Worm (Caenorhabditis elegans) whole organism, L4 larva: ENCODE data around the gene pho-8.

Source experiments
- D1046.2 ChIP-seq: fragments of 200-800 bp; sonication (Bioruptor generic); IDR thresholded peaks from 2 replicates; pipeline ENCODE4 v1.3.6; 2022; ENCODE audit warnings: missing genetic modification characterization, missing compliant biosample characterization
- F10B5.3 ChIP-seq: sonication (generic microtip); optimal IDR thresholded peaks from 2 replicates; lab custom pipeline; 2016; ENCODE audit warnings: mild to moderate bottlenecking, missing genetic modification characterization, missing compliant biosample characterization
- F37D6.2 ChIP-seq: sonication (generic microtip); optimal IDR thresholded peaks from 2 replicates; lab custom pipeline; 2016; ENCODE audit warnings: mild to moderate bottlenecking, missing genetic modification characterization, missing compliant biosample characterization
- R02D3.7 ChIP-seq: fragments of 150-350 bp; sonication (generic microtip); optimal IDR thresholded peaks from 3 replicates; lab custom pipeline; 2014; ENCODE audit warnings: missing biosample characterization, missing genetic modification characterization
- Y105C5A.15 ChIP-seq: fragments of 200-800 bp; sonication (Bioruptor generic); IDR thresholded peaks from 2 replicates; pipeline ENCODE4 v1.3.6; 2022; ENCODE audit warnings: missing genetic modification characterization, missing compliant biosample characterization
- Y5F2A.4 ChIP-seq: fragments of 200-800 bp; sonication (Bioruptor generic); optimal IDR thresholded peaks from 2 replicates; lab custom pipeline; 2018; ENCODE audit warnings: mild to moderate bottlenecking, missing genetic modification characterization, missing compliant biosample characterization
- Y75B8A.6 ChIP-seq: fragments of 200-800 bp; sonication (Bioruptor generic); IDR thresholded peaks from 2 replicates; pipeline ENCODE4 v1.3.6; 2022; ENCODE audit warnings: missing genetic modification reagents, missing genetic modification characterization, missing compliant biosample characterization
- aha-1 ChIP-seq: fragments of 150-350 bp; peaks from one replicate; lab custom pipeline; 2014; ENCODE audit warnings: missing biosample characterization, missing genetic modification characterization
- attf-4 ChIP-seq: sonication (generic microtip); optimal IDR thresholded peaks from 3 replicates; lab custom pipeline; 2017; ENCODE audit warnings: missing biosample characterization, missing genetic modification characterization
- ceh-20 ChIP-seq: fragments of 200-800 bp; sonication (Bioruptor generic); IDR thresholded peaks from 2 replicates; pipeline ENCODE4 v1.3.6; 2022; ENCODE audit warnings: missing genetic modification reagents, missing genetic modification characterization, missing compliant biosample characterization
- daf-12 ChIP-seq: fragments of 150-350 bp; optimal IDR thresholded peaks from 2 replicates; lab custom pipeline; 2014; ENCODE audit warnings: missing biosample characterization, missing genetic modification reagents, missing genetic modification characterization
- daf-16 ChIP-seq, 3 experiments: sonication (generic microtip); optimal IDR thresholded peaks; 2 replicates each; lab custom pipeline; 2016 to 2017; ENCODE audit warnings: missing genetic modification characterization in 3 of 3, missing genetic modification reagents in 3 of 3, mild to moderate bottlenecking in 2 of 3, missing compliant biosample characterization in 2 of 3, missing biosample characterization in 1 of 3, moderate library complexity in 1 of 3
- dmd-6 ChIP-seq: fragments of 200-800 bp; sonication (Bioruptor generic); IDR thresholded peaks from 2 replicates; pipeline ENCODE4 v1.3.6; 2022; ENCODE audit warnings: missing genetic modification reagents, missing genetic modification characterization, missing compliant biosample characterization
- duxl-1 ChIP-seq: sonication (generic microtip); optimal IDR thresholded peaks from 2 replicates; lab custom pipeline; 2016; ENCODE audit warnings: mild to moderate bottlenecking, missing genetic modification characterization, moderate library complexity, missing compliant biosample characterization; ENCODE audit not compliant: poor library complexity
- dve-1 ChIP-seq: sonication (generic microtip); optimal IDR thresholded peaks from 2 replicates; lab custom pipeline; 2017; ENCODE audit warnings: antibody characterized with exemption, mild to moderate bottlenecking, missing genetic modification characterization, missing compliant biosample characterization; ENCODE audit not compliant: insufficient read depth
- egl-43 ChIP-seq: fragments of 200-800 bp; sonication (Bioruptor generic); IDR thresholded peaks from 2 replicates; pipeline ENCODE4 v1.3.6; 2022; ENCODE audit warnings: missing genetic modification reagents, missing genetic modification characterization, missing compliant biosample characterization
- fos-1 ChIP-seq: fragments of 150-350 bp; optimal IDR thresholded peaks from 2 replicates; lab custom pipeline; 2014; ENCODE audit warnings: missing biosample characterization, missing genetic modification characterization
- gei-8 ChIP-seq: fragments of 200-800 bp; sonication (Bioruptor generic); optimal IDR thresholded peaks from 2 replicates; lab custom pipeline; 2018; ENCODE audit warnings: mild to moderate bottlenecking, missing genetic modification characterization, missing compliant biosample characterization
- hif-1 ChIP-seq, 2 experiments: sonication (generic microtip); optimal IDR thresholded peaks; 2 replicates each; lab custom pipeline; 2016 to 2017; ENCODE audit warnings: missing compliant biosample characterization in 2 of 2, missing genetic modification characterization in 2 of 2, missing genetic modification reagents in 2 of 2, missing genotype in 2 of 2, mild to moderate bottlenecking in 1 of 2
- hlh-11 ChIP-seq: fragments of 200-800 bp; sonication (Bioruptor generic); optimal IDR thresholded peaks from 2 replicates; lab custom pipeline; 2018; ENCODE audit warnings: mild to moderate bottlenecking, missing genetic modification characterization, missing compliant biosample characterization
- hlh-30 ChIP-seq: sonication (generic microtip); optimal IDR thresholded peaks from 2 replicates; lab custom pipeline; 2017; ENCODE audit warnings: antibody characterized with exemption, mild to moderate bottlenecking, missing genetic modification characterization, missing compliant biosample characterization; ENCODE audit not compliant: insufficient read depth
- lin-38 ChIP-seq: fragments of 200-800 bp; sonication (Bioruptor generic); IDR thresholded peaks from 2 replicates; pipeline ENCODE4 v1.3.6; 2022; ENCODE audit warnings: missing genetic modification reagents, missing genetic modification characterization, missing compliant biosample characterization
- lin-39 ChIP-seq: fragments of 150-350 bp; optimal IDR thresholded peaks from 2 replicates; lab custom pipeline; 2014; ENCODE audit warnings: missing biosample characterization, missing genetic modification reagents, missing genetic modification characterization
- lsy-2 ChIP-seq, 2 experiments: fragments of 150-350 bp in 1 of 2; sonication (generic microtip) in 1 of 2; optimal IDR thresholded peaks; 2 replicates each; lab custom pipeline; 2014 to 2017; ENCODE audit warnings: missing biosample characterization in 2 of 2, missing genetic modification characterization in 2 of 2
- madf-9 ChIP-seq: fragments of 200-800 bp; sonication (Bioruptor generic); conservative IDR thresholded peaks from 2 replicates; pipeline ENCODE4 v1.3.6; 2022; ENCODE audit warnings: missing genetic modification reagents, missing genetic modification characterization, missing compliant biosample characterization
- mdl-1 ChIP-seq, 2 experiments: fragments of 150-350 bp in 1 of 2; sonication (generic microtip) in 1 of 2; optimal IDR thresholded peaks; 2 replicates each; lab custom pipeline; 2014 to 2017; ENCODE audit warnings: missing biosample characterization in 2 of 2, missing genetic modification characterization in 2 of 2
- mep-1 ChIP-seq: fragments of 150-350 bp; sonication (generic microtip); optimal IDR thresholded peaks from 3 replicates; lab custom pipeline; 2014; ENCODE audit warnings: missing biosample characterization, missing genetic modification characterization
- mes-2 ChIP-seq: sonication (generic microtip); optimal IDR thresholded peaks from 2 replicates; lab custom pipeline; 2016; ENCODE audit warnings: missing genotype, mild to moderate bottlenecking, missing genetic modification characterization, missing compliant biosample characterization; ENCODE audit not compliant: poor library complexity, severe bottlenecking
- nhr-11 ChIP-seq: fragments of 150-350 bp; optimal IDR thresholded peaks from 2 replicates; lab custom pipeline; 2014; ENCODE audit warnings: missing biosample characterization, missing genetic modification characterization
- nhr-25 ChIP-seq: sonication (generic microtip); optimal IDR thresholded peaks from 2 replicates; lab custom pipeline; 2017; ENCODE audit warnings: missing genetic modification characterization, mild to moderate bottlenecking, missing compliant biosample characterization, antibody characterized with exemption, moderate library complexity, borderline replicate concordance; ENCODE audit not compliant: insufficient read depth
- nhr-28 ChIP-seq: fragments of 150-350 bp; optimal IDR thresholded peaks from 2 replicates; lab custom pipeline; 2014; ENCODE audit warnings: missing biosample characterization, missing genetic modification characterization
- nhr-42 ChIP-seq: fragments of 200-800 bp; sonication (Bioruptor generic); IDR thresholded peaks from 2 replicates; pipeline ENCODE4 v1.3.6; 2022; ENCODE audit warnings: missing genetic modification characterization, missing compliant biosample characterization
- nhr-48 ChIP-seq: sonication (generic microtip); optimal IDR thresholded peaks from 2 replicates; lab custom pipeline; 2016; ENCODE audit warnings: mild to moderate bottlenecking, missing genetic modification characterization, missing compliant biosample characterization
- nhr-6 ChIP-seq: fragments of 150-350 bp; optimal IDR thresholded peaks from 2 replicates; lab custom pipeline; 2014; ENCODE audit warnings: missing biosample characterization, missing genetic modification characterization
- pha-4 ChIP-seq, 2 experiments: fragments of 150-350 bp in 1 of 2; fragments of 200-800 bp in 1 of 2; sonication (Bioruptor generic) in 1 of 2; IDR thresholded peaks in 1 of 2; optimal IDR thresholded peaks in 1 of 2; 2 replicates each; pipeline versions ENCODE4 v1.3.6 to Lab custom; 2014 to 2022; ENCODE audit warnings: missing genetic modification characterization in 2 of 2, missing genetic modification reagents in 2 of 2, missing biosample characterization in 1 of 2, missing compliant biosample characterization in 1 of 2
- php-3 ChIP-seq: fragments of 200-800 bp; sonication (Bioruptor generic); IDR thresholded peaks from 2 replicates; pipeline ENCODE4 v1.3.6; 2022; ENCODE audit warnings: missing genetic modification reagents, missing genetic modification characterization, missing compliant biosample characterization
- pqm-1 ChIP-seq: sonication (generic microtip); optimal IDR thresholded peaks from 2 replicates; lab custom pipeline; 2017; ENCODE audit warnings: missing biosample characterization, missing genetic modification characterization
- rbr-2 ChIP-seq: sonication (generic microtip); optimal IDR thresholded peaks from 2 replicates; lab custom pipeline; 2016; ENCODE audit warnings: missing genotype, missing genetic modification characterization, missing compliant biosample characterization
- skn-1 ChIP-seq: fragments of 150-350 bp; optimal IDR thresholded peaks from 2 replicates; lab custom pipeline; 2014; ENCODE audit warnings: missing biosample characterization, missing genetic modification characterization
- snpc-1.2 ChIP-seq: fragments of 200-800 bp; sonication (Bioruptor generic); IDR thresholded peaks from 2 replicates; pipeline ENCODE4 v1.3.6; 2022; ENCODE audit warnings: missing genetic modification reagents, missing genetic modification characterization, missing compliant biosample characterization
- snpc-4 ChIP-seq: fragments of 150-350 bp; optimal IDR thresholded peaks from 2 replicates; lab custom pipeline; 2014; ENCODE audit warnings: missing biosample characterization, missing genetic modification characterization
- tag-97 ChIP-seq: fragments of 200-800 bp; sonication (Bioruptor generic); IDR thresholded peaks from 2 replicates; pipeline ENCODE4 v1.3.6; 2022; ENCODE audit warnings: missing genetic modification characterization, missing compliant biosample characterization
- unc-130 ChIP-seq: sonication (generic microtip); optimal IDR thresholded peaks from 2 replicates; lab custom pipeline; 2016; ENCODE audit warnings: missing genetic modification reagents, missing genetic modification characterization, missing compliant biosample characterization
- unc-62 ChIP-seq, 3 experiments: fragments of 150-350 bp in 1 of 3; sonication (generic microtip); optimal IDR thresholded peaks in 2 of 3; peaks in 1 of 3; 1 replicate in 1 of 3; 2 replicates in 2 of 3; lab custom pipeline; 2014 to 2017; ENCODE audit warnings: missing biosample characterization in 3 of 3, missing genetic modification characterization in 3 of 3, missing genetic modification reagents in 3 of 3, missing genotype in 1 of 3
- zag-1 ChIP-seq: fragments of 150-350 bp; optimal IDR thresholded peaks from 2 replicates; lab custom pipeline; 2014; ENCODE audit warnings: missing biosample characterization, missing genetic modification characterization

The pho-8 gene

DNA sequence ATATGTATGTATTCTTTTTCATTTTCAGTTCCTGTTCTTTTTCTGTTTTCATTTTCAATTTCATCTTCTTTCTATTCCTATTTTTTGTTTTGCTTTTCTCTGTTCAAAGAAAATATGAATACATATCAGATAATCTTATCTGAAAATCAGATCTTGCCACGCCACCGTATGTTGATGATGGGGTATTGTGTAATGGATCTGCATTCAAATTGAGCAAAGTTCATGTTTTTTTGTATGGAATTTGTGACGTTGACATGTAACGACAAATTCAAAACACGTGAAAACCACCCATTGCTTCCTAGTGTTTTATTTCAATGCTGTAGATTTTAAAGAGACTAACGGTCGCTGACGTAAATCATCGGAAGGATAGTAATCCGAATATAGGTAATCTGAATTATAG lies 24.9 kb downstream of the pho-8 start:
- TF ChIP-seq aha-1 (tag; lab: Kevin White, UChicago) (peak; percentile 65), lin-39 (tag; lab: Kevin White, UChicago) (no peak), R02D3.7 (tag; lab: Kevin White, UChicago) (no peak)

DNA sequence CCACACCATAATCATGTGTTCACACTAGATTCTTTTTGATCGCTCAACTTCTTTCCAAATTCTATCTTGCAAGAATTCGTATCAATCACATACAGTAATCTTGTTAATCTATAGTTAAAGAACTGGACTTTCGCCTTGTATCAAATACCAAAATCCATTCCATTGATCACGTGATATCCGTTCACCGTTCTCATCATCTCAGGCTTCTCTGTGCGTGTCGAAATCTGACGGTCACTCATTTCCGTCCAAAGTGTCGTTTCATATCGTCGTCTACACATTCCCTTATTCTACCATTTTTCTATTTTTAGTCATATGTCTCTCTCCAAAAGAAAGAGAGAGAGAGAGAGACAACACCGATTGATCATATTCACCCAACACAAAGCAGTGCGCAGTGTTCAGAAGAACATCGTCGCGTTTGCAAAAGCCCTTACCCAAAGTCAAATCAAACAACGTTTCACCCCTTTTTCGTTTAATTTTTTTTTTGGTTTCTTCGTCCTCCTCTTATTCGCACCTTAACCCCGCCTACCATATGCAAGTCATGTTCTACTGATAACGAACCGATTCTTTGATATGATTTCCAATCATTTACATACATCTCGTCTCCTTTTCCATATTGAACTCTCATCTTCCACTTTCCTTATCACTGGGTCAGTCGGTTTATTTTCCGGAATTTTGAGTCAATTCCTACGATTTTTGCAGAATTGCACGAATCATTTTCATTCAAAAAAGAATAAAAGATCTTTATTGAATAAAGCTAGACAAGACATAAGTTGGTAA lies 25.9 kb downstream of the pho-8 start:
- TF ChIP-seq mep-1 (peak; percentile 16), pqm-1 (tag; lab: Kevin White, UChicago) (peak; percentile 97), F10B5.3 (no peak), F37D6.2 (tag; lab: Kevin White, UChicago) (no peak), nhr-25 (tag; lab: Kevin White, UChicago) (peak; percentile 60), egl-43 (GFP tag; lab: Robert Waterston, UW) (no peak), fos-1 (tag; lab: Kevin White, UChicago) (no peak), mes-2 (tag; lab: Kevin White, UChicago) (no peak), snpc-1.2 (no peak), duxl-1 (tag; lab: Kevin White, UChicago) (no peak), madf-9 (GFP tag; lab: Robert Waterston, UW) (no peak), lin-39 (tag; lab: Kevin White, UChicago) (no peak), unc-62 (GFP tag; optimal IDR thresholded peaks at IDR 0.05 in 1 of 2; lab: Kevin White, UChicago) (peak in 1 of 2 experiments; percentile 95), unc-62 (tag; optimal IDR thresholded peaks at IDR 0.05; lab: Kevin White, UChicago) (no peak), Y75B8A.6 (no peak), attf-4 (tag; lab: Kevin White, UChicago) (no peak), Y5F2A.4 (GFP tag; lab: Kevin White, UChicago) (no peak), rbr-2 (no peak), daf-12 (no peak), D1046.2 (GFP tag; lab: Robert Waterston, UW) (no peak), daf-16 (GFP tag; optimal IDR thresholded peaks at IDR 0.05; lab: Kevin White, UChicago) (no peak), daf-16 (tag; optimal IDR thresholded peaks at IDR 0.05; lab: Kevin White, UChicago) (peak; percentile 67), zag-1 (tag; lab: Kevin White, UChicago) (no peak), mdl-1 (tag; optimal IDR thresholded peaks at IDR 0.05; lab: Kevin White, UChicago) (peak; percentile 59 to 90), lin-38 (GFP tag; lab: Robert Waterston, UW) (no peak), dmd-6 (GFP tag; lab: Robert Waterston, UW) (peak; percentile 63), php-3 (0 out of 2 replicates have a peak, but pooled peaks have one; percentile 7), snpc-4 (tag; lab: Kevin White, UChicago) (no peak), nhr-11 (no peak), nhr-28 (tag; lab: Kevin White, UChicago) (peak; percentile 40), skn-1 (tag; lab: Kevin White, UChicago) (no peak), ceh-20 (peak; percentile 14; the same call in 1 of the 2 replicates), hif-1 (tag; optimal IDR thresholded peaks at IDR 0.05; lab: Kevin White, UChicago) (no peak), nhr-48 (tag; lab: Kevin White, UChicago) (peak; percentile 95), hlh-30 (tag; lab: Kevin White, UChicago) (peak; percentile 78), unc-130 (GFP tag; lab: Kevin White, UChicago) (no peak), R02D3.7 (tag; lab: Kevin White, UChicago) (no peak), Y105C5A.15 (no peak), nhr-42 (no peak), dve-1 (peak; percentile 10), pha-4 (GFP tag; IDR thresholded peaks at IDR 0.05; lab: Robert Waterston, UW) (no peak), pha-4 (tag; optimal IDR thresholded peaks at IDR 0.05; lab: Kevin White, UChicago) (peak; percentile 23), nhr-6 (tag; lab: Kevin White, UChicago) (no peak), tag-97 (GFP tag; lab: Robert Waterston, UW) (no peak), lsy-2 (tag; optimal IDR thresholded peaks at IDR 0.05; lab: Kevin White, UChicago) (peak; percentile 16 to 60), gei-8 (GFP tag; lab: Kevin White, UChicago) (peak; percentile 63), hlh-11 (tag; lab: Kevin White, UChicago) (peak; percentile 72)
